Fruit fly (Drosophila melanogaster): ENCODE results near the gene mtrm.

The mtrm gene

dm6 chr3L:8458767-8459614, 46.2 kb downstream of the mtrm start (continued):
- TF ChIP-seq vfl (GFP tag; optimal IDR thresholded peaks at IDR 0.05) (no peak), Pdp1 (GFP tag; optimal IDR thresholded peaks at IDR 0.05) (peak in 1 of 2 experiments; percentile 59), Atf-2 (GFP tag; optimal IDR thresholded peaks at IDR 0.05) (no peak), crc (GFP tag; optimal IDR thresholded peaks at IDR 0.05) (no peak), CG6175 (GFP tag; IDR thresholded peaks at IDR 0.05) (no peak), CG9876 (GFP tag; optimal IDR thresholded peaks at IDR 0.05) (no peak), pho (GFP tag; optimal IDR thresholded peaks at IDR 0.05) (no peak), zfh2 (GFP tag; optimal IDR thresholded peaks at IDR 0.05) (no peak), B-H1 (GFP tag; IDR thresholded peaks at IDR 0.05) (no peak), ftz-f1 (GFP tag; optimal IDR thresholded peaks at IDR 0.05) (no peak), CG7928 (GFP tag; optimal IDR thresholded peaks at IDR 0.05) (no peak), Bgb (GFP tag; IDR thresholded peaks at IDR 0.05; ENCODE audit: partially characterized antibody) (no peak), CG2202 (tag; optimal IDR thresholded peaks at IDR 0.05) (no peak), yki (optimal IDR thresholded peaks at IDR 0.05) (no peak), CG2678 (tag; optimal IDR thresholded peaks at IDR 0.05) (peak; percentile 5), E2f2 (GFP tag; IDR thresholded peaks at IDR 0.05) (0 out of 2 replicates have a peak, but pooled peaks have one; percentile 7), esg (GFP tag; conservative IDR thresholded peaks at IDR 0.05) (no peak), dm (GFP tag; optimal IDR thresholded peaks at IDR 0.05) (no peak), CG8281 (tag; optimal IDR thresholded peaks at IDR 0.05) (no peak), CG6765 (GFP tag; optimal IDR thresholded peaks at IDR 0.05) (no peak), unpg (GFP tag; optimal IDR thresholded peaks at IDR 0.05) (no peak), CG17612 (GFP tag; IDR thresholded peaks at IDR 0.05) (no peak), tx (GFP tag; optimal IDR thresholded peaks at IDR 0.05) (no peak), CG18262 (tag; optimal IDR thresholded peaks at IDR 0.05) (peak; percentile 53), Dbx (GFP tag; IDR thresholded peaks at IDR 0.05) (no peak), CG18011 (GFP tag; optimal IDR thresholded peaks at IDR 0.05) (no peak), NFAT (GFP tag; IDR thresholded peaks at IDR 0.05) (no peak), phol (tag; optimal IDR thresholded peaks at IDR 0.05) (peak; percentile 48), lbe (GFP tag; optimal IDR thresholded peaks at IDR 0.05) (no peak), CG12219 (GFP tag; optimal IDR thresholded peaks at IDR 0.05) (no peak), CG13775 (GFP tag; optimal IDR thresholded peaks at IDR 0.05) (peak; percentile 23), tgo (GFP tag; IDR thresholded peaks at IDR 0.05) (no peak), CG10654 (GFP tag; optimal IDR thresholded peaks at IDR 0.05) (no peak), corto (GFP tag; optimal IDR thresholded peaks at IDR 0.05) (no peak), nerfin-1 (tag; optimal IDR thresholded peaks at IDR 0.05) (no peak), CG1832 (GFP tag; optimal IDR thresholded peaks at IDR 0.05) (peak; percentile 62), gsb-n (tag; optimal IDR thresholded peaks at IDR 0.05) (peak; percentile 60), CG13894 (tag; optimal IDR thresholded peaks at IDR 0.05) (peak; percentile 3), p53 (GFP tag; optimal IDR thresholded peaks at IDR 0.05) (no peak), Meics (GFP tag; optimal IDR thresholded peaks at IDR 0.05) (no peak), Trl (optimal IDR thresholded peaks at IDR 0.05) (no peak), Trl (GFP tag; optimal IDR thresholded peaks at IDR 0.05) (no peak), tna (GFP tag; IDR thresholded peaks at IDR 0.05; ENCODE audit: partially characterized antibody) (no peak), CG33557 (GFP tag; optimal IDR thresholded peaks at IDR 0.05) (no peak), CG11695 (GFP tag; IDR thresholded peaks at IDR 0.05) (no peak), slbo (GFP tag; IDR thresholded peaks at IDR 0.05) (no peak), Spps (tag; optimal IDR thresholded peaks at IDR 0.05) (peak; percentile 4), Fer3 (tag; optimal IDR thresholded peaks at IDR 0.05) (no peak), Aef1 (GFP tag; IDR thresholded peaks at IDR 0.05) (no peak), CG31441 (GFP tag; IDR thresholded peaks at IDR 0.05) (0 out of 2 replicates have a peak, but pooled peaks have one; percentile 7)
